Worm (Caenorhabditis elegans) whole organism, L1 larva: ENCODE measurements around the gene K12H6.2.

Experiments used
- C04F5.9 ChIP-seq: sonication (generic microtip); optimal IDR thresholded peaks from 2 replicates; lab custom pipeline; 2016; ENCODE audit warnings: missing genetic modification characterization, missing compliant biosample characterization
- F16B12.6 ChIP-seq: fragments of 150-350 bp; optimal IDR thresholded peaks from 2 replicates; lab custom pipeline; 2014; ENCODE audit warnings: missing biosample characterization, missing genetic modification characterization
- aha-1 ChIP-seq: fragments of 150-350 bp; optimal IDR thresholded peaks from 2 replicates; lab custom pipeline; 2014; ENCODE audit warnings: missing biosample characterization, missing genetic modification characterization
- alr-1 ChIP-seq: fragments of 200-800 bp; sonication (Bioruptor generic); optimal IDR thresholded peaks from 2 replicates; lab custom pipeline; 2018; ENCODE audit warnings: borderline replicate concordance, mild to moderate bottlenecking, missing genetic modification characterization, missing compliant biosample characterization
- blmp-1 ChIP-seq: fragments of 150-350 bp; optimal IDR thresholded peaks from 2 replicates; lab custom pipeline; 2014; ENCODE audit warnings: missing biosample characterization, missing genetic modification characterization
- ceh-63 ChIP-seq: fragments of 200-800 bp; sonication (Bioruptor generic); optimal IDR thresholded peaks from 2 replicates; lab custom pipeline; 2018; ENCODE audit warnings: mild to moderate bottlenecking, missing genetic modification characterization, missing compliant biosample characterization
- ceh-82 ChIP-seq, 3 experiments: fragments of 150-350 bp in 1 of 3; sonication (generic microtip) in 2 of 3; optimal IDR thresholded peaks; 2 replicates each; lab custom pipeline; 2014 to 2017; ENCODE audit warnings: missing biosample characterization in 3 of 3, missing genetic modification characterization in 3 of 3
- dpl-1 ChIP-seq, 3 experiments: fragments of 150-350 bp in 2 of 3; sonication (generic microtip) in 1 of 3; optimal IDR thresholded peaks; 2 replicates each; lab custom pipeline; 2014 to 2017; ENCODE audit warnings: missing biosample characterization in 3 of 3, missing genetic modification characterization in 3 of 3, missing genetic modification reagents in 3 of 3
- dsc-1 ChIP-seq: sonication (generic microtip); optimal IDR thresholded peaks from 2 replicates; lab custom pipeline; 2016; ENCODE audit warnings: mild to moderate bottlenecking, missing genetic modification characterization, missing compliant biosample characterization
- efl-1 ChIP-seq, 4 experiments: fragments of 150-350 bp; optimal IDR thresholded peaks in 3 of 4; peaks in 1 of 4; 1 replicate in 1 of 4; 2 replicates in 3 of 4; lab custom pipeline; 2014; ENCODE audit warnings: missing biosample characterization in 2 of 4, missing genetic modification characterization in 2 of 4, missing genetic modification reagents in 2 of 4
- elt-2 ChIP-seq: sonication (generic microtip); optimal IDR thresholded peaks from 2 replicates; lab custom pipeline; 2016; ENCODE audit warnings: missing genetic modification characterization, mild to moderate bottlenecking, inconsistent platforms, missing compliant biosample characterization, missing genetic modification reagents
- elt-3 ChIP-seq, 6 experiments: fragments of 150-350 bp in 1 of 6; sonication (generic microtip); optimal IDR thresholded peaks; 2 replicates each; lab custom pipeline; 2017 to 2018; ENCODE audit warnings: missing biosample characterization in 6 of 6, missing genetic modification characterization in 6 of 6, inconsistent platforms in 1 of 6
- ets-5 ChIP-seq: fragments of 200-800 bp; sonication (Bioruptor generic); IDR thresholded peaks from 2 replicates; pipeline ENCODE4 v1.3.6; 2022; ENCODE audit warnings: missing genetic modification characterization, missing compliant biosample characterization
- lin-14 ChIP-seq: fragments of 200-800 bp; sonication (Bioruptor generic); optimal IDR thresholded peaks from 2 replicates; lab custom pipeline; 2018; ENCODE audit warnings: mild to moderate bottlenecking, missing genetic modification characterization, moderate library complexity, missing compliant biosample characterization
- lin-15B ChIP-seq: fragments of 150-350 bp; sonication (generic microtip); optimal IDR thresholded peaks from 3 replicates; lab custom pipeline; 2014; ENCODE audit warnings: missing biosample characterization, missing genetic modification characterization
- lin-35 ChIP-seq, 2 experiments: fragments of 150-350 bp; optimal IDR thresholded peaks; 2 replicates each; lab custom pipeline; 2014; ENCODE audit warnings: missing biosample characterization in 2 of 2, missing genetic modification characterization in 2 of 2, missing genetic modification reagents in 2 of 2
- lsy-2 ChIP-seq, 2 experiments: fragments of 150-350 bp; optimal IDR thresholded peaks; 2 replicates each; lab custom pipeline; 2014; ENCODE audit warnings: missing biosample characterization in 2 of 2, missing genetic modification characterization in 2 of 2
- mab-9 ChIP-seq: fragments of 200-800 bp; sonication (Bioruptor generic); IDR thresholded peaks from 2 replicates; pipeline ENCODE4 v1.3.6; 2022; ENCODE audit warnings: missing genetic modification reagents, missing genetic modification characterization, missing compliant biosample characterization
- mdl-1 ChIP-seq, 2 experiments: fragments of 150-350 bp; optimal IDR thresholded peaks; 2 replicates each; lab custom pipeline; 2014 to 2017; ENCODE audit warnings: missing biosample characterization in 2 of 2, missing genetic modification characterization in 2 of 2, inconsistent platforms in 1 of 2
- nhr-19 ChIP-seq: fragments of 200-800 bp; sonication (Bioruptor generic); conservative IDR thresholded peaks from 2 replicates; pipeline ENCODE4 v1.3.6; 2022; ENCODE audit warnings: missing genetic modification characterization, missing compliant biosample characterization
- nhr-20 ChIP-seq: sonication (generic microtip); optimal IDR thresholded peaks from 2 replicates; lab custom pipeline; 2016; ENCODE audit warnings: mild to moderate bottlenecking, missing genetic modification characterization, missing compliant biosample characterization
- nhr-71 ChIP-seq: sonication (generic microtip); optimal IDR thresholded peaks from 2 replicates; lab custom pipeline; 2016; ENCODE audit warnings: mild to moderate bottlenecking, missing genetic modification characterization, moderate library complexity, missing compliant biosample characterization
- nhr-76 ChIP-seq: sonication (generic microtip); optimal IDR thresholded peaks from 2 replicates; lab custom pipeline; 2017; ENCODE audit warnings: missing biosample characterization, missing genetic modification characterization
- nhr-84 ChIP-seq: sonication (generic microtip); optimal IDR thresholded peaks from 2 replicates; lab custom pipeline; 2017; ENCODE audit warnings: missing biosample characterization, missing genetic modification characterization
- nhr-85 ChIP-seq: sonication (generic microtip); peaks from one replicate; lab custom pipeline; 2016; ENCODE audit warnings: missing genetic modification characterization, inconsistent platforms, missing compliant biosample characterization
- nhr-90 ChIP-seq: sonication (generic microtip); optimal IDR thresholded peaks from 2 replicates; lab custom pipeline; 2016; ENCODE audit warnings: mild to moderate bottlenecking, missing genetic modification characterization, missing compliant biosample characterization; ENCODE audit not compliant: poor library complexity
- snpc-4 ChIP-seq: fragments of 150-350 bp; optimal IDR thresholded peaks from 2 replicates; lab custom pipeline; 2014; ENCODE audit warnings: missing biosample characterization, missing genetic modification characterization
- snu-23 ChIP-seq: sonication (generic microtip); optimal IDR thresholded peaks from 2 replicates; lab custom pipeline; 2016; ENCODE audit warnings: missing genetic modification characterization, missing compliant biosample characterization
- tbx-2 ChIP-seq: sonication (generic microtip); optimal IDR thresholded peaks from 2 replicates; lab custom pipeline; 2016; ENCODE audit warnings: missing genetic modification characterization, missing compliant biosample characterization
- unc-86 ChIP-seq: sonication (generic microtip); optimal IDR thresholded peaks from 2 replicates; lab custom pipeline; 2016; ENCODE audit warnings: missing genetic modification characterization, missing compliant biosample characterization
- unc-98 ChIP-seq: fragments of 200-800 bp; sonication (Bioruptor generic); IDR thresholded peaks from 2 replicates; pipeline ENCODE4 v1.3.6; 2022; ENCODE audit warnings: missing genetic modification characterization, missing compliant biosample characterization
- zip-4 ChIP-seq: fragments of 200-800 bp; sonication (Bioruptor generic); optimal IDR thresholded peaks from 2 replicates; lab custom pipeline; 2018; ENCODE audit warnings: mild to moderate bottlenecking, missing genetic modification characterization, moderate library complexity, missing compliant biosample characterization
- ztf-11 ChIP-seq, 2 experiments: sonication (generic microtip); optimal IDR thresholded peaks; 2 replicates each; lab custom pipeline; 2016 to 2017; ENCODE audit warnings: missing genetic modification characterization in 2 of 2, missing biosample characterization in 1 of 2, missing compliant biosample characterization in 1 of 2

Gene K12H6.2

DNA sequence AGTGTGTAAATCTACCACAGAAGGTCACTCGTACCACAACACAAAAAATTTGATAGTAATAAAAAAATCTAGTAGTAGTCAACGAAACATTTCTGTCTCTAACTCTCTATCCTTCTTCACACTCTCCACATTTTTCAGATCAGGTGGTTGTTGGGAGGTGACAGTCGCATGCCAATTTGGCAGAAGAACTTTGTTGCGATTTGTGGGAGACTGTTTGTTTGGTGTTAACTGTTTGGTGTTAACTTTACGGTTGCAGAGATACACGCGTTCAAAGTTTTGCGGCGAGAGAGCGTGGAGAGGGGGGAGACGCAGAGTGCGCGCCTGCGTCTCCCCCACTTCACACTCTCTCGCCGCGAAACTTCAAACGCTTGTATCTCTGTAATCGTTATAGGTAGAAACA, 10.4 kb downstream of the K12H6.2 start:
- TF ChIP-seq dpl-1 (GFP tag; optimal IDR thresholded peaks at IDR 0.05; lab: Kevin White, UChicago) (no peak), lsy-2 (tag; optimal IDR thresholded peaks at IDR 0.05; lab: Kevin White, UChicago) (peak in 1 of 2 experiments; percentile 14), nhr-85 (peak; percentile 14), mdl-1 (tag; optimal IDR thresholded peaks at IDR 0.05; lab: Kevin White, UChicago) (peak in 1 of 2 experiments; percentile 28), elt-3 (tag; optimal IDR thresholded peaks at IDR 0.05; lab: Kevin White, UChicago) (peak in 2 of 6 experiments; percentile 40 to 52), nhr-84 (tag; lab: Kevin White, UChicago) (no peak), nhr-71 (tag; lab: Kevin White, UChicago) (peak; percentile 23), tbx-2 (tag; lab: Kevin White, UChicago) (peak; percentile 22), nhr-19 (0 out of 2 replicates have a peak, but pooled peaks have one; percentile 2), elt-2 (tag; lab: Kevin White, UChicago) (no peak), nhr-20 (tag; lab: Kevin White, UChicago) (peak; percentile 4), lin-14 (GFP tag; lab: Kevin White, UChicago) (peak; percentile 49), snu-23 (GFP tag; lab: Kevin White, UChicago) (peak; percentile 40), lin-35 (GFP tag; optimal IDR thresholded peaks at IDR 0.05; lab: Kevin White, UChicago) (peak in 1 of 2 experiments; percentile 65)

DNA sequence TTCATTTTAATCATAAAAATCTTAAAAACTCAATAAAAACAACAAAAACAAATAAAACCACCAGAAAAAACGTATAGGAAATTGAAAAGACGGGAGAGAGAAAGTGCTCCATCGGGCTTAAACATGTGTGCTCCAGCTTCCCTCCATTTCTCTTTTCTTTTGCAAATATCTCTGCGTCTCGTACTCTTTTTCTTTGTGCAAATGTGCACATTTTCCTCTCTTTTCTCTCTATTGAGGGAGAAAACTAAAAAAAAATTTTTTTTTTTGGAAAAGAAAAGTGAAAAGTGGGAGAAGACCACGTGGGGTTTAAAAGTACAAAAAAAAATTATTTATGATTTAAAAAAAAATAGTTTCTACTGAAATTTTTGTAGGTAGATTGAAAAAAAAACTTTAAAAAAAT, 11.1 kb downstream of the K12H6.2 start:
- TF ChIP-seq unc-98 (GFP tag; lab: Robert Waterston, UW) (no peak), nhr-84 (tag; lab: Kevin White, UChicago) (no peak), ceh-63 (no peak), F16B12.6 (tag; lab: Kevin White, UChicago) (no peak), lin-14 (GFP tag; lab: Kevin White, UChicago) (peak; percentile 65), dsc-1 (tag; lab: Kevin White, UChicago) (no peak), dpl-1 (GFP tag; optimal IDR thresholded peaks at IDR 0.05; lab: Kevin White, UChicago) (peak in 1 of 3 experiments; percentile 13), snu-23 (GFP tag; lab: Kevin White, UChicago) (peak; percentile 2), nhr-71 (tag; lab: Kevin White, UChicago) (peak; percentile 46), ceh-82 (tag; optimal IDR thresholded peaks at IDR 0.05; lab: Kevin White, UChicago) (peak in 1 of 3 experiments; percentile 15), elt-2 (tag; lab: Kevin White, UChicago) (no peak), lsy-2 (tag; optimal IDR thresholded peaks at IDR 0.05; lab: Kevin White, UChicago) (peak in 1 of 2 experiments; percentile 42), alr-1 (no peak), efl-1 (optimal IDR thresholded peaks at IDR 0.05; lab: Kevin White, UChicago) (peak; percentile 34 to 51), efl-1 (GFP tag; optimal IDR thresholded peaks at IDR 0.05 in 1 of 2; lab: Kevin White, UChicago) (no peak), aha-1 (tag; lab: Kevin White, UChicago) (no peak), mdl-1 (tag; optimal IDR thresholded peaks at IDR 0.05; lab: Kevin White, UChicago) (peak in 1 of 2 experiments; percentile 32), ztf-11 (tag; optimal IDR thresholded peaks at IDR 0.05; lab: Kevin White, UChicago) (no peak)

DNA sequence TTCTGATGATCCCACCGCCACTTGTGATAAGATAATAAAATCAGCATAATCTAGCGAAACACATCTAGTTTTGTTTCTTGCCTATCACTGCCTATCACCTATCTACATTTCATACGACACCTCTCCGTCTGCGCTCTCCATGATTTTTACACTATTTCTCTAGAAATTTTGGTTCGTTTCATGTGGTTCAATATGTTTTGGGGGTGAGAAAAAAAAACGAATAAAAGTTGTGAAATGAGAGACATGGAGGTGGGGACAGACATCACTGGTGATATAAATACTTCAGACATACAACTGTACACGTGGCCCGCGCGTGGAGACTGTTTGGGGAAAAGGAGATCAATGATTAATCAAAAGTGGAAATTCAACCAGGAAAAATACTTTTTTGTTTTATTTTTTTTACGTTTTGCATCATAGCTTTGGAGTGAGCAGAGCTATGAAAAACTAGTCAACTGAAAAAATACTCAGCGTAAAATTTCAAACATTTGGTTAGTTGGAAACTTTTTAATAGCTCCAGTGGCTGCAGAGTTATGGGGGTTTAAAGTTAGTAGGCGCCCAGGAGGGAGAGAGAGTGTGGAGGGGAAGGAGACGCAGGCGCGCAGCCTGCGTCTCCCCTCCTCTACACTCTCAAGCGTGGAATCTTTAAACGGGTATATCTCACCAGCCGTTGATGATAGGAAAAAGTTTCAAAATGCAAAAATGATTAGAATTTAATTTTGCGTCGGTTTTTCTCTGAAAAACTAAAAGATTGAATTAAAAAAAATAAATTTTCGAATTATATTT, 12.3 kb downstream of the K12H6.2 start:
- TF ChIP-seq mdl-1 (tag; optimal IDR thresholded peaks at IDR 0.05; lab: Kevin White, UChicago) (peak in 1 of 2 experiments; percentile 49), zip-4 (GFP tag; lab: Kevin White, UChicago) (no peak), C04F5.9 (tag; lab: Kevin White, UChicago) (no peak), unc-86 (tag; lab: Kevin White, UChicago) (no peak), snpc-4 (no peak), lin-14 (GFP tag; lab: Kevin White, UChicago) (peak; percentile 48), ets-5 (GFP tag; lab: Robert Waterston, UW) (no peak), snu-23 (GFP tag; lab: Kevin White, UChicago) (peak; percentile 24), nhr-85 (peak; percentile 66), lsy-2 (tag; optimal IDR thresholded peaks at IDR 0.05; lab: Kevin White, UChicago) (no peak), blmp-1 (tag; lab: Kevin White, UChicago) (peak; percentile 50), mab-9 (GFP tag; lab: Robert Waterston, UW) (no peak), nhr-71 (tag; lab: Kevin White, UChicago) (peak; percentile 38), elt-2 (tag; lab: Kevin White, UChicago) (peak; percentile 90), nhr-76 (tag; lab: Kevin White, UChicago) (no peak), nhr-90 (tag; lab: Kevin White, UChicago) (peak; percentile 31), nhr-20 (tag; lab: Kevin White, UChicago) (peak; percentile 40), nhr-19 (0 out of 2 replicates have a peak, but pooled peaks have one; percentile 5), elt-3 (tag; optimal IDR thresholded peaks at IDR 0.05; lab: Kevin White, UChicago) (peak in 4 of 6 experiments; percentile 11 to 87 (median 68)), lin-35 (GFP tag; optimal IDR thresholded peaks at IDR 0.05; lab: Kevin White, UChicago) (peak in 1 of 2 experiments; percentile 46), lin-15B (tag; lab: Kevin White, UChicago) (no peak)
